Worm (Caenorhabditis elegans) whole organism, L4 larva: ENCODE results near the gene M01H9.3.
A peak's percentile ranks its signal among the peaks of the same experiment; 100 is the strongest.

Experiments
- D1046.2 ChIP-seq: fragments of 200-800 bp; sonication (Bioruptor generic); IDR thresholded peaks from 2 replicates; pipeline ENCODE4 v1.3.6; 2022; ENCODE audit warnings: missing genetic modification characterization, missing compliant biosample characterization
- F37D6.2 ChIP-seq: sonication (generic microtip); optimal IDR thresholded peaks from 2 replicates; lab custom pipeline; 2016; ENCODE audit warnings: mild to moderate bottlenecking, missing genetic modification characterization, missing compliant biosample characterization
- F44E2.7 ChIP-seq: fragments of 200-800 bp; sonication (Bioruptor generic); IDR thresholded peaks from 2 replicates; pipeline ENCODE4 v2.1.2; 2022; ENCODE audit warnings: missing genetic modification characterization, missing compliant biosample characterization
- R02D3.7 ChIP-seq: fragments of 150-350 bp; sonication (generic microtip); optimal IDR thresholded peaks from 3 replicates; lab custom pipeline; 2014; ENCODE audit warnings: missing biosample characterization, missing genetic modification characterization
- T26A8.4 ChIP-seq: fragments of 200-800 bp; sonication (Bioruptor generic); IDR thresholded peaks from 2 replicates; pipeline ENCODE4 v1.3.6; 2022; ENCODE audit warnings: missing genetic modification characterization, missing compliant biosample characterization
- Y48G9A.11 ChIP-seq: fragments of 200-800 bp; sonication (Bioruptor generic); IDR thresholded peaks from 2 replicates; pipeline ENCODE4 v1.3.6; 2022; ENCODE audit warnings: missing genetic modification reagents, missing genetic modification characterization, missing compliant biosample characterization
- Y5F2A.4 ChIP-seq: fragments of 200-800 bp; sonication (Bioruptor generic); optimal IDR thresholded peaks from 2 replicates; lab custom pipeline; 2018; ENCODE audit warnings: mild to moderate bottlenecking, missing genetic modification characterization, missing compliant biosample characterization
- aha-1 ChIP-seq: fragments of 150-350 bp; peaks from one replicate; lab custom pipeline; 2014; ENCODE audit warnings: missing biosample characterization, missing genetic modification characterization
- aly-2 ChIP-seq: sonication (generic microtip); optimal IDR thresholded peaks from 2 replicates; lab custom pipeline; 2018; ENCODE audit warnings: missing biosample characterization, missing genetic modification characterization
- ceh-20 ChIP-seq: fragments of 200-800 bp; sonication (Bioruptor generic); IDR thresholded peaks from 2 replicates; pipeline ENCODE4 v1.3.6; 2022; ENCODE audit warnings: missing genetic modification reagents, missing genetic modification characterization, missing compliant biosample characterization
- ceh-28 ChIP-seq: fragments of 150-350 bp; optimal IDR thresholded peaks from 2 replicates; lab custom pipeline; 2014; ENCODE audit warnings: missing biosample characterization, missing genetic modification reagents, missing genetic modification characterization
- ceh-44 ChIP-seq: fragments of 200-800 bp; sonication (Bioruptor generic); IDR thresholded peaks from 2 replicates; pipeline ENCODE4 v1.3.6; 2022; ENCODE audit warnings: missing genetic modification reagents, missing genetic modification characterization, missing compliant biosample characterization
- ceh-62 ChIP-seq: sonication (generic microtip); optimal IDR thresholded peaks from 2 replicates; lab custom pipeline; 2017; ENCODE audit warnings: missing biosample characterization, missing genetic modification characterization
- ces-1 ChIP-seq: fragments of 150-350 bp; sonication (generic microtip); optimal IDR thresholded peaks from 4 replicates; lab custom pipeline; 2014; ENCODE audit warnings: missing biosample characterization, missing genetic modification reagents, missing genetic modification characterization
- cey-2 ChIP-seq: sonication (generic microtip); optimal IDR thresholded peaks from 3 replicates; lab custom pipeline; 2017; ENCODE audit warnings: missing genetic modification characterization, mild to moderate bottlenecking, missing compliant biosample characterization, antibody characterized with exemption, borderline replicate concordance; ENCODE audit not compliant: insufficient read depth
- ctbp-1 ChIP-seq: fragments of 200-800 bp; sonication (Bioruptor generic); IDR thresholded peaks from 2 replicates; pipeline ENCODE4 v1.3.6; 2022; ENCODE audit warnings: missing genetic modification reagents, missing genetic modification characterization, missing compliant biosample characterization
- daf-12 ChIP-seq: fragments of 150-350 bp; optimal IDR thresholded peaks from 2 replicates; lab custom pipeline; 2014; ENCODE audit warnings: missing biosample characterization, missing genetic modification reagents, missing genetic modification characterization
- daf-16 ChIP-seq, 3 experiments: sonication (generic microtip); optimal IDR thresholded peaks; 2 replicates each; lab custom pipeline; 2016 to 2017; ENCODE audit warnings: missing genetic modification characterization in 3 of 3, missing genetic modification reagents in 3 of 3, mild to moderate bottlenecking in 2 of 3, missing compliant biosample characterization in 2 of 3, missing biosample characterization in 1 of 3, moderate library complexity in 1 of 3
- duxl-1 ChIP-seq: sonication (generic microtip); optimal IDR thresholded peaks from 2 replicates; lab custom pipeline; 2016; ENCODE audit warnings: mild to moderate bottlenecking, missing genetic modification characterization, moderate library complexity, missing compliant biosample characterization; ENCODE audit not compliant: poor library complexity
- egl-27 ChIP-seq: sonication (generic microtip); optimal IDR thresholded peaks from 3 replicates; lab custom pipeline; 2017; ENCODE audit warnings: missing biosample characterization, missing genetic modification reagents, missing genetic modification characterization
- fkh-10 ChIP-seq: fragments of 150-350 bp; optimal IDR thresholded peaks from 2 replicates; lab custom pipeline; 2014; ENCODE audit warnings: missing biosample characterization, missing genetic modification reagents, missing genetic modification characterization
- hif-1 ChIP-seq, 2 experiments: sonication (generic microtip); optimal IDR thresholded peaks; 2 replicates each; lab custom pipeline; 2016 to 2017; ENCODE audit warnings: missing compliant biosample characterization in 2 of 2, missing genetic modification characterization in 2 of 2, missing genetic modification reagents in 2 of 2, missing genotype in 2 of 2, mild to moderate bottlenecking in 1 of 2
- hlh-30 ChIP-seq: sonication (generic microtip); optimal IDR thresholded peaks from 2 replicates; lab custom pipeline; 2017; ENCODE audit warnings: antibody characterized with exemption, mild to moderate bottlenecking, missing genetic modification characterization, missing compliant biosample characterization; ENCODE audit not compliant: insufficient read depth
- jun-1 ChIP-seq: fragments of 150-350 bp; optimal IDR thresholded peaks from 2 replicates; lab custom pipeline; 2014; ENCODE audit warnings: missing biosample characterization, missing genetic modification reagents, missing genetic modification characterization
- lin-1 ChIP-seq: fragments of 200-800 bp; sonication (Bioruptor generic); IDR thresholded peaks from 2 replicates; pipeline ENCODE4 v1.3.6; 2022; ENCODE audit warnings: missing genetic modification reagents, missing genetic modification characterization, missing compliant biosample characterization
- lin-29 ChIP-seq: fragments of 200-800 bp; sonication (Bioruptor generic); IDR thresholded peaks from 2 replicates; pipeline ENCODE4 v1.3.6; 2022; ENCODE audit warnings: missing genetic modification reagents, missing genetic modification characterization, missing compliant biosample characterization
- lin-38 ChIP-seq: fragments of 200-800 bp; sonication (Bioruptor generic); IDR thresholded peaks from 2 replicates; pipeline ENCODE4 v1.3.6; 2022; ENCODE audit warnings: missing genetic modification reagents, missing genetic modification characterization, missing compliant biosample characterization
- lsy-2 ChIP-seq, 2 experiments: fragments of 150-350 bp in 1 of 2; sonication (generic microtip) in 1 of 2; optimal IDR thresholded peaks; 2 replicates each; lab custom pipeline; 2014 to 2017; ENCODE audit warnings: missing biosample characterization in 2 of 2, missing genetic modification characterization in 2 of 2
- madf-5 ChIP-seq, 2 experiments: fragments of 200-800 bp; sonication (Bioruptor generic); IDR thresholded peaks; 2 replicates each; pipeline ENCODE4 v1.3.6; 2022; ENCODE audit warnings: missing compliant biosample characterization in 2 of 2, missing genetic modification characterization in 2 of 2
- mdt-29 ChIP-seq: fragments of 200-800 bp; sonication (Bioruptor generic); IDR thresholded peaks from 2 replicates; pipeline ENCODE4 v1.3.6; 2022; ENCODE audit warnings: missing genetic modification reagents, missing genetic modification characterization, missing compliant biosample characterization
- nhr-10 ChIP-seq: fragments of 150-350 bp; optimal IDR thresholded peaks from 2 replicates; lab custom pipeline; 2014; ENCODE audit warnings: missing biosample characterization, missing genetic modification characterization
- nhr-102 ChIP-seq: sonication (generic microtip); optimal IDR thresholded peaks from 2 replicates; lab custom pipeline; 2016; ENCODE audit warnings: mild to moderate bottlenecking, missing genetic modification characterization, moderate library complexity, missing compliant biosample characterization
- nhr-11 ChIP-seq: fragments of 150-350 bp; optimal IDR thresholded peaks from 2 replicates; lab custom pipeline; 2014; ENCODE audit warnings: missing biosample characterization, missing genetic modification characterization
- nhr-111 ChIP-seq: fragments of 200-800 bp; sonication (Bioruptor generic); optimal IDR thresholded peaks from 2 replicates; lab custom pipeline; 2018; ENCODE audit warnings: mild to moderate bottlenecking, missing genetic modification characterization, missing compliant biosample characterization
- nhr-237 ChIP-seq: sonication (generic microtip); optimal IDR thresholded peaks from 2 replicates; lab custom pipeline; 2017; ENCODE audit warnings: missing biosample characterization, missing genetic modification characterization
- nhr-25 ChIP-seq: sonication (generic microtip); optimal IDR thresholded peaks from 2 replicates; lab custom pipeline; 2017; ENCODE audit warnings: missing genetic modification characterization, mild to moderate bottlenecking, missing compliant biosample characterization, antibody characterized with exemption, moderate library complexity, borderline replicate concordance; ENCODE audit not compliant: insufficient read depth
- nhr-28 ChIP-seq: fragments of 150-350 bp; optimal IDR thresholded peaks from 2 replicates; lab custom pipeline; 2014; ENCODE audit warnings: missing biosample characterization, missing genetic modification characterization
- nhr-41 ChIP-seq: fragments of 200-800 bp; sonication (Bioruptor generic); IDR thresholded peaks from 2 replicates; pipeline ENCODE4 v1.3.6; 2022; ENCODE audit warnings: missing genetic modification reagents, missing genetic modification characterization, missing compliant biosample characterization
- nhr-42 ChIP-seq: fragments of 200-800 bp; sonication (Bioruptor generic); IDR thresholded peaks from 2 replicates; pipeline ENCODE4 v1.3.6; 2022; ENCODE audit warnings: missing genetic modification characterization, missing compliant biosample characterization
- nhr-6 ChIP-seq: fragments of 150-350 bp; optimal IDR thresholded peaks from 2 replicates; lab custom pipeline; 2014; ENCODE audit warnings: missing biosample characterization, missing genetic modification characterization
- nhr-77 ChIP-seq: fragments of 150-350 bp; optimal IDR thresholded peaks from 2 replicates; lab custom pipeline; 2014; ENCODE audit warnings: missing biosample characterization, missing genetic modification characterization
- saeg-2 ChIP-seq: fragments of 200-800 bp; sonication (Bioruptor generic); IDR thresholded peaks from 2 replicates; pipeline ENCODE4 v1.3.6; 2022; ENCODE audit warnings: missing genetic modification reagents, missing genetic modification characterization, missing compliant biosample characterization
- sdz-12 ChIP-seq: fragments of 200-800 bp; sonication (Bioruptor generic); optimal IDR thresholded peaks from 2 replicates; lab custom pipeline; 2018; ENCODE audit warnings: mild to moderate bottlenecking, missing genetic modification characterization, missing compliant biosample characterization
- set-16 ChIP-seq: fragments of 200-800 bp; sonication (Bioruptor generic); IDR thresholded peaks from 2 replicates; pipeline ENCODE4 v1.3.6; 2022; ENCODE audit warnings: missing genetic modification reagents, missing genetic modification characterization, missing compliant biosample characterization
- spr-1 ChIP-seq: sonication (generic microtip); optimal IDR thresholded peaks from 2 replicates; lab custom pipeline; 2016; ENCODE audit warnings: mild to moderate bottlenecking, missing genetic modification characterization, missing compliant biosample characterization
- unc-130 ChIP-seq: sonication (generic microtip); optimal IDR thresholded peaks from 2 replicates; lab custom pipeline; 2016; ENCODE audit warnings: missing genetic modification reagents, missing genetic modification characterization, missing compliant biosample characterization
- unc-62 ChIP-seq, 3 experiments: fragments of 150-350 bp in 1 of 3; sonication (generic microtip); optimal IDR thresholded peaks in 2 of 3; peaks in 1 of 3; 1 replicate in 1 of 3; 2 replicates in 2 of 3; lab custom pipeline; 2014 to 2017; ENCODE audit warnings: missing biosample characterization in 3 of 3, missing genetic modification characterization in 3 of 3, missing genetic modification reagents in 3 of 3, missing genotype in 1 of 3
- zfp-2 ChIP-seq: sonication (generic microtip); optimal IDR thresholded peaks from 2 replicates; lab custom pipeline; 2016; ENCODE audit warnings: mild to moderate bottlenecking, missing genetic modification characterization, missing compliant biosample characterization
- zip-11 ChIP-seq: fragments of 200-800 bp; sonication (Bioruptor generic); IDR thresholded peaks from 2 replicates; pipeline ENCODE4 v1.3.6; 2022; ENCODE audit warnings: missing genetic modification characterization, missing compliant biosample characterization
- zip-2 ChIP-seq: fragments of 150-350 bp; optimal IDR thresholded peaks from 2 replicates; lab custom pipeline; 2014; ENCODE audit warnings: missing biosample characterization, missing genetic modification characterization
- ztf-7 ChIP-seq: fragments of 150-350 bp; optimal IDR thresholded peaks from 2 replicates; lab custom pipeline; 2014; ENCODE audit warnings: missing biosample characterization, missing genetic modification characterization

M01H9.3 gene

DNA sequence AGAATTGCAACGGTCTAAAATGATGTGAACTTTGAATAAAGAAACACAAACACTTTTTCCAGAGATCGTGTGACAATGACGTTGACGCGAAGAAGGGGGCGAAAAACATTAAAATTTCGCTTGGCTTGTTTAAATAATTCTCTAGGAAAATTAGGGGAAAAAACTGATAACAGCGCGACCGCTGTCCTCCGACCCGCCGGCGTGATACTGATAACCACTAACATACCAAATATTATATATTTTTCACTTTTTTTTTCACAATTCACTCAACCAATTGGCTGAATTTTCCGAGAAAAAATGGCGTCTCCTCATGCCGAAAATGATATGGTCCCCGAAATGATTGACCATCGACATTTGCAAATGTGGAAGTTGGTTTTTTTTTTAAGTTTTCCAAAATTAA lies 27.0 kb downstream of the M01H9.3 start (continued):
- TF ChIP-seq hif-1 (tag; optimal IDR thresholded peaks at IDR 0.05; lab: Kevin White, UChicago): no peak
- TF ChIP-seq nhr-111 (GFP tag; lab: Kevin White, UChicago): no peak
- TF ChIP-seq ceh-20 (GFP tag; lab: Robert Waterston, UW): no peak
- no peak for TF ChIP-seq cey-2
- peak in 1 of 2 experiments; percentile 17 for TF ChIP-seq lsy-2 (tag; optimal IDR thresholded peaks at IDR 0.05; lab: Kevin White, UChicago)
- peak; percentile 47 for TF ChIP-seq nhr-102 (tag; lab: Kevin White, UChicago)
- peak; percentile 77 for TF ChIP-seq nhr-77 (tag; lab: Kevin White, UChicago)
- TF ChIP-seq F37D6.2: no peak
- no peak for TF ChIP-seq Y5F2A.4 (GFP tag; lab: Kevin White, UChicago)
- no peak for TF ChIP-seq ceh-62 (tag; lab: Kevin White, UChicago)
- no peak; the same call in 1 of the 2 replicates for TF ChIP-seq lin-1 (GFP tag; lab: Robert Waterston, UW)
- no peak for TF ChIP-seq ctbp-1 (GFP tag; lab: Robert Waterston, UW)
- TF ChIP-seq daf-12 (tag; lab: Kevin White, UChicago): no peak
- no peak for TF ChIP-seq egl-27 (tag; lab: Kevin White, UChicago)
- TF ChIP-seq nhr-6: no peak
- TF ChIP-seq ceh-44: no peak
- TF ChIP-seq R02D3.7 (tag; lab: Kevin White, UChicago): no peak
- TF ChIP-seq lin-38 (GFP tag; lab: Robert Waterston, UW): peak; percentile 62
- peak in 1 of 2 experiments; percentile 53 for TF ChIP-seq daf-16 (GFP tag; optimal IDR thresholded peaks at IDR 0.05; lab: Kevin White, UChicago)
- TF ChIP-seq daf-16 (tag; optimal IDR thresholded peaks at IDR 0.05; lab: Kevin White, UChicago): peak; percentile 64
- TF ChIP-seq nhr-25: no peak
- TF ChIP-seq duxl-1 (tag; lab: Kevin White, UChicago): no peak
- TF ChIP-seq jun-1 (tag; lab: Kevin White, UChicago): no peak
- peak; percentile 44; the same call in 1 of the 2 replicates for TF ChIP-seq Y48G9A.11 (GFP tag; lab: Robert Waterston, UW)
- TF ChIP-seq nhr-10 (tag; lab: Kevin White, UChicago): no peak
- no peak for TF ChIP-seq set-16 (GFP tag; lab: Robert Waterston, UW)
- TF ChIP-seq sdz-12 (GFP tag; lab: Kevin White, UChicago): no peak
- peak; percentile 31 for TF ChIP-seq spr-1
- TF ChIP-seq madf-5 (GFP tag; IDR thresholded peaks at IDR 0.05; lab: Robert Waterston, UW): no peak
- 0 out of 2 replicates have a peak, but pooled peaks have one; percentile 6 for TF ChIP-seq D1046.2 (GFP tag; lab: Robert Waterston, UW)
- peak; percentile 22 for TF ChIP-seq zfp-2 (tag; lab: Kevin White, UChicago)
- TF ChIP-seq ztf-7 (tag; lab: Kevin White, UChicago): no peak
- TF ChIP-seq mdt-29: no peak
- peak; percentile 75 for TF ChIP-seq nhr-41 (GFP tag; lab: Robert Waterston, UW)
- TF ChIP-seq nhr-28 (tag; lab: Kevin White, UChicago): peak; percentile 49
- peak; percentile 53 for TF ChIP-seq T26A8.4 (GFP tag; lab: Robert Waterston, UW)
- TF ChIP-seq aha-1 (tag; lab: Kevin White, UChicago): peak; percentile 25
- no peak for TF ChIP-seq lin-29
- TF ChIP-seq aly-2 (tag; lab: Kevin White, UChicago): no peak
- TF ChIP-seq unc-62 (GFP tag; optimal IDR thresholded peaks at IDR 0.05 in 1 of 2; lab: Kevin White, UChicago): no peak
- no peak for TF ChIP-seq unc-62 (tag; optimal IDR thresholded peaks at IDR 0.05; lab: Kevin White, UChicago)
- no peak for TF ChIP-seq F44E2.7 (GFP tag; lab: Robert Waterston, UW)
- no peak for TF ChIP-seq hlh-30 (tag; lab: Kevin White, UChicago)
- TF ChIP-seq unc-130 (GFP tag; lab: Kevin White, UChicago): peak; percentile 23
- no peak for TF ChIP-seq zip-2 (tag; lab: Kevin White, UChicago)
- TF ChIP-seq nhr-11 (tag; lab: Kevin White, UChicago): no peak
- TF ChIP-seq ces-1 (GFP tag; lab: Kevin White, UChicago): no peak
- TF ChIP-seq nhr-237: no peak
- TF ChIP-seq ceh-28 (tag; lab: Kevin White, UChicago): no peak
- no peak for TF ChIP-seq fkh-10 (GFP tag; lab: Kevin White, UChicago)
- TF ChIP-seq nhr-42 (GFP tag; lab: Robert Waterston, UW): no peak
- TF ChIP-seq saeg-2 (GFP tag; lab: Robert Waterston, UW): no peak
- TF ChIP-seq zip-11 (GFP tag; lab: Robert Waterston, UW): no peak
